Fruit fly (Drosophila melanogaster): Measurements from ENCODE around the gene sds22.

Gene sds22

DNA sequence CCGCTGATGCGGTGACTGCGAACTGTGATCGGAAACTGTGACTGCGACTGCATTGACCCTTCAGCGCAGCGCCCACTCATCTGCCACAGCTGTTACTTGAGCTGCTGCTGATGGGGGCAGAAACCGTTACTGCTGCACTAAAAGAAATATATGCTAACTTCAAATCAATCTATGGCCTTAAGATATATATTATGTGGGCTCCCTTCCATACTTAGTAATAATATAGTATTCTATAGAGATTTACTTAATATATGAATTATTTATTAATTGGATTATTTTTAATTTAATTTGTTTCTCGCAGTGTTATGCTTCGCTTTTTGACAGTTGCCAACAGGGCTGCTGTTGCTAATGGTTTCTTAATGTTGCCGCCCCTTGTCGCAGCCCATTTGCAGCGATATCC is 12.3 kb upstream of the sds22 start (continued):
- no peak for TF ChIP-seq otp (GFP tag; IDR thresholded peaks at IDR 0.05)
- TF ChIP-seq Vsx1 (GFP tag; optimal IDR thresholded peaks at IDR 0.05) = no peak
- no peak for TF ChIP-seq CG33557 (GFP tag; optimal IDR thresholded peaks at IDR 0.05)
- no peak for TF ChIP-seq CG10209 (GFP tag; optimal IDR thresholded peaks at IDR 0.05)
- no peak for TF ChIP-seq CG16863 (GFP tag; optimal IDR thresholded peaks at IDR 0.05)
- no peak for TF ChIP-seq pros (GFP tag; optimal IDR thresholded peaks at IDR 0.05)
- TF ChIP-seq NK7.1 (GFP tag; optimal IDR thresholded peaks at IDR 0.05) = no peak
- TF ChIP-seq Dek (tag; optimal IDR thresholded peaks at IDR 0.05) = no peak
- no peak for TF ChIP-seq CG4282 (GFP tag; optimal IDR thresholded peaks at IDR 0.05)
- no peak for TF ChIP-seq vnd (GFP tag; IDR thresholded peaks at IDR 0.05; ENCODE audit: partially characterized antibody)
- TF ChIP-seq CG3163 (GFP tag; optimal IDR thresholded peaks at IDR 0.05) = no peak
- no peak for TF ChIP-seq CG11696 (GFP tag; IDR thresholded peaks at IDR 0.05)
- peak; percentile 0 for TF ChIP-seq Blimp-1 (GFP tag; optimal IDR thresholded peaks at IDR 0.05)
- TF ChIP-seq CG3838 (GFP tag; optimal IDR thresholded peaks at IDR 0.05) = no peak
- TF ChIP-seq CG4360 (GFP tag; IDR thresholded peaks at IDR 0.05) = no peak
- no peak for TF ChIP-seq CG7987 (GFP tag; optimal IDR thresholded peaks at IDR 0.05)
- no peak for TF ChIP-seq dan (GFP tag; IDR thresholded peaks at IDR 0.05)
- no peak for TF ChIP-seq CG17186 (GFP tag; optimal IDR thresholded peaks at IDR 0.05)
- no peak for TF ChIP-seq CG12155 (GFP tag; optimal IDR thresholded peaks at IDR 0.05)
- no peak for TF ChIP-seq CG16813 (GFP tag; IDR thresholded peaks at IDR 0.05; ENCODE audit: partially characterized antibody)
- no peak for TF ChIP-seq CG10321 (GFP tag; IDR thresholded peaks at IDR 0.05)
- TF ChIP-seq CG10543 (GFP tag; optimal IDR thresholded peaks at IDR 0.05) = no peak
- TF ChIP-seq Lpt (GFP tag; optimal IDR thresholded peaks at IDR 0.05) = no peak
- TF ChIP-seq nerfin-1 (tag; optimal IDR thresholded peaks at IDR 0.05) = no peak
- no peak for TF ChIP-seq CG8478 (optimal IDR thresholded peaks at IDR 0.05)
- TF ChIP-seq inv (GFP tag; IDR thresholded peaks at IDR 0.05; ENCODE audit: partially characterized antibody) = no peak
- TF ChIP-seq ab (GFP tag; optimal IDR thresholded peaks at IDR 0.05) = no peak
- no peak for TF ChIP-seq ATbp (GFP tag; optimal IDR thresholded peaks at IDR 0.05)
- TF ChIP-seq Kr (GFP tag; optimal IDR thresholded peaks at IDR 0.05) = no peak
- TF ChIP-seq hb (GFP tag; IDR thresholded peaks at IDR 0.05; ENCODE audit: partially characterized antibody) = no peak
- TF ChIP-seq D19A (tag; optimal IDR thresholded peaks at IDR 0.05) = no peak
- TF ChIP-seq CG9876 (GFP tag; optimal IDR thresholded peaks at IDR 0.05) = no peak
- TF ChIP-seq CG3726 (GFP tag; IDR thresholded peaks at IDR 0.05) = no peak
- no peak for TF ChIP-seq Dp (GFP tag; optimal IDR thresholded peaks at IDR 0.05)
- no peak for TF ChIP-seq CG14860 (GFP tag; IDR thresholded peaks at IDR 0.05; ENCODE audit: partially characterized antibody)
- TF ChIP-seq ken (GFP tag; IDR thresholded peaks at IDR 0.05) = no peak
- TF ChIP-seq zf30C (GFP tag; optimal IDR thresholded peaks at IDR 0.05) = no peak
- no peak for TF ChIP-seq CG14965 (GFP tag; optimal IDR thresholded peaks at IDR 0.05; ENCODE audit: borderline replicate concordance)
- TF ChIP-seq ci (GFP tag; IDR thresholded peaks at IDR 0.05) = no peak
- no peak for TF ChIP-seq CG14050 (GFP tag; IDR thresholded peaks at IDR 0.05)
- no peak for TF ChIP-seq lmd (GFP tag; IDR thresholded peaks at IDR 0.05)
- no peak for TF ChIP-seq bowl (GFP tag; IDR thresholded peaks at IDR 0.05)
- no peak for TF ChIP-seq Nf-YA (GFP tag; IDR thresholded peaks at IDR 0.05)
- peak; percentile 45 for TF ChIP-seq Xrp1 (GFP tag; IDR thresholded peaks at IDR 0.05)
- TF ChIP-seq CG17568 (GFP tag; optimal IDR thresholded peaks at IDR 0.05) = no peak
- peak; percentile 12 for TF ChIP-seq unpg (GFP tag; optimal IDR thresholded peaks at IDR 0.05)
- TF ChIP-seq CG2116 (GFP tag; optimal IDR thresholded peaks at IDR 0.05) = no peak
- peak; percentile 47; the same call in 1 of the 3 replicates for TF ChIP-seq tgo (GFP tag; IDR thresholded peaks at IDR 0.05)
- TF ChIP-seq CG31441 (GFP tag; IDR thresholded peaks at IDR 0.05) = peak; percentile 34; the same call in 1 of the 2 replicates
- no peak for TF ChIP-seq CG15073 (GFP tag; optimal IDR thresholded peaks at IDR 0.05)
- TF ChIP-seq Abd-B (GFP tag; optimal IDR thresholded peaks at IDR 0.05) = no peak
- TF ChIP-seq cato (GFP tag; optimal IDR thresholded peaks at IDR 0.05; ENCODE audit: borderline replicate concordance) = no peak

All from whole organism, embryonic.